Worm (Caenorhabditis elegans) whole organism, L4/young adult: ENCODE data around the gene C44C10.11.

Experiments
- W03F9.2 ChIP-seq: fragments of 150-350 bp; optimal IDR thresholded peaks from 2 replicates; lab custom pipeline; 2014; ENCODE audit warnings: missing biosample characterization, missing genetic modification characterization
- him-1 ChIP-seq: sonication (generic microtip); optimal IDR thresholded peaks from 2 replicates; lab custom pipeline; 2016; ENCODE audit warnings: missing genotype, missing genetic modification reagents, missing genetic modification characterization, missing compliant biosample characterization

ce11 chrX:11665522-11666017 is 44.6 kb downstream of the C44C10.11 start:
- TF ChIP-seq him-1 = no peak
- TF ChIP-seq W03F9.2 (tag; lab: Kevin White, UChicago) = no peak
